Worm (Caenorhabditis elegans) whole organism, young adult: ENCODE results near the gene erl-1.

Experiments
- D2030.7 ChIP-seq: fragments of 200-800 bp; sonication (Bioruptor generic); IDR thresholded peaks from 2 replicates; pipeline ENCODE4 v1.3.6; 2022; ENCODE audit warnings: missing genetic modification reagents, missing genetic modification characterization, missing compliant biosample characterization
- F23B12.7 ChIP-seq: sonication (generic microtip); optimal IDR thresholded peaks from 2 replicates; lab custom pipeline; 2017; ENCODE audit warnings: missing genetic modification characterization, mild to moderate bottlenecking, missing compliant biosample characterization, antibody characterized with exemption, moderate library complexity; ENCODE audit not compliant: insufficient read depth
- F37B4.10 ChIP-seq: fragments of 200-800 bp; sonication (Bioruptor generic); IDR thresholded peaks from 2 replicates; pipeline ENCODE4 v1.3.6; 2022; ENCODE audit warnings: missing genetic modification characterization, missing compliant biosample characterization
- F49E8.2 ChIP-seq: sonication (generic microtip); optimal IDR thresholded peaks from 3 replicates; lab custom pipeline; 2017; ENCODE audit warnings: missing genetic modification characterization, mild to moderate bottlenecking, missing compliant biosample characterization, antibody characterized with exemption, moderate library complexity; ENCODE audit not compliant: insufficient read depth
- F55B11.4 ChIP-seq: sonication (generic microtip); optimal IDR thresholded peaks from 2 replicates; lab custom pipeline; 2016; ENCODE audit warnings: missing compliant biosample characterization, missing genetic modification characterization, borderline replicate concordance; ENCODE audit not compliant: insufficient read depth
- Y56A3A.18 ChIP-seq: fragments of 200-800 bp; sonication (Bioruptor generic); IDR thresholded peaks from 2 replicates; pipeline ENCODE4 v1.3.6; 2022; ENCODE audit warnings: missing genetic modification reagents, missing genetic modification characterization, missing compliant biosample characterization
- ZK185.1 ChIP-seq: sonication (generic microtip); optimal IDR thresholded peaks from 2 replicates; lab custom pipeline; 2016; ENCODE audit warnings: mild to moderate bottlenecking, missing genetic modification characterization, missing compliant biosample characterization; ENCODE audit not compliant: poor library complexity, severe bottlenecking
- akir-1 ChIP-seq: fragments of 200-800 bp; sonication (Bioruptor generic); optimal IDR thresholded peaks from 2 replicates; lab custom pipeline; 2018; ENCODE audit warnings: mild to moderate bottlenecking, missing genetic modification characterization, moderate library complexity, missing compliant biosample characterization
- ama-1 ChIP-seq, 3 experiments: fragments of 150-350 bp in 1 of 3; sonication (generic microtip) in 2 of 3; optimal IDR thresholded peaks; 2 replicates each; lab custom pipeline; 2014 to 2018; ENCODE audit warnings: missing biosample characterization in 2 of 3, missing genetic modification characterization in 2 of 3, missing genetic modification reagents in 2 of 3
- atf-7 ChIP-seq: sonication (generic microtip); optimal IDR thresholded peaks from 2 replicates; lab custom pipeline; 2017; ENCODE audit warnings: mild to moderate bottlenecking, missing genetic modification characterization, missing compliant biosample characterization
- cebp-1 ChIP-seq, 2 experiments: fragments of 200-800 bp in 1 of 2; sonication (Bioruptor generic) in 1 of 2; sonication (generic microtip) in 1 of 2; IDR thresholded peaks in 1 of 2; optimal IDR thresholded peaks in 1 of 2; 2 replicates each; pipeline versions ENCODE4 v1.3.6 to Lab custom; 2017 to 2022; ENCODE audit warnings: missing compliant biosample characterization in 2 of 2, missing genetic modification characterization in 2 of 2, mild to moderate bottlenecking in 1 of 2, missing genetic modification reagents in 1 of 2, moderate library complexity in 1 of 2
- efl-1 ChIP-seq: fragments of 150-350 bp; optimal IDR thresholded peaks from 2 replicates; lab custom pipeline; 2014; ENCODE audit warnings: missing biosample characterization, missing genetic modification reagents, missing genetic modification characterization
- egl-18 ChIP-seq: fragments of 200-800 bp; sonication (Bioruptor generic); IDR thresholded peaks from 2 replicates; pipeline ENCODE4 v1.3.6; 2022; ENCODE audit warnings: missing genetic modification reagents, missing genetic modification characterization, missing compliant biosample characterization
- ekl-4 ChIP-seq: fragments of 200-800 bp; sonication (Bioruptor generic); IDR thresholded peaks from 2 replicates; pipeline ENCODE4 v1.3.6; 2022; ENCODE audit warnings: missing genetic modification reagents, missing genetic modification characterization, missing compliant biosample characterization
- gei-17 ChIP-seq: fragments of 200-800 bp; sonication (Bioruptor generic); optimal IDR thresholded peaks from 2 replicates; lab custom pipeline; 2018; ENCODE audit warnings: mild to moderate bottlenecking, missing genetic modification characterization, missing compliant biosample characterization
- hsf-1 ChIP-seq: fragments of 200-800 bp; sonication (Bioruptor generic); IDR thresholded peaks from 2 replicates; pipeline ENCODE4 v1.3.6; 2022; ENCODE audit warnings: missing genetic modification reagents, missing genetic modification characterization, missing compliant biosample characterization
- lsl-1 ChIP-seq: fragments of 200-800 bp; sonication (Bioruptor generic); optimal IDR thresholded peaks from 2 replicates; lab custom pipeline; 2018; ENCODE audit warnings: mild to moderate bottlenecking, missing genetic modification characterization, moderate library complexity, missing compliant biosample characterization
- madf-10 ChIP-seq: sonication (generic microtip); optimal IDR thresholded peaks from 2 replicates; lab custom pipeline; 2016; ENCODE audit warnings: mild to moderate bottlenecking, missing genetic modification characterization, missing compliant biosample characterization
- madf-6 ChIP-seq: fragments of 200-800 bp; sonication (Bioruptor generic); IDR thresholded peaks from 2 replicates; pipeline ENCODE4 v1.3.6; 2022; ENCODE audit warnings: missing genetic modification reagents, missing genetic modification characterization, missing compliant biosample characterization
- mcd-1 ChIP-seq: fragments of 200-800 bp; sonication (Bioruptor generic); IDR thresholded peaks from 2 replicates; pipeline ENCODE4 v1.3.6; 2022; ENCODE audit warnings: missing genetic modification reagents, missing genetic modification characterization, missing compliant biosample characterization
- mel-28 ChIP-seq: sonication (generic microtip); optimal IDR thresholded peaks from 2 replicates; lab custom pipeline; 2016; ENCODE audit warnings: borderline replicate concordance, mild to moderate bottlenecking, missing genetic modification characterization, missing compliant biosample characterization
- nfya-2 ChIP-seq: fragments of 200-800 bp; sonication (Bioruptor generic); IDR thresholded peaks from 2 replicates; pipeline ENCODE4 v1.3.6; 2022; ENCODE audit warnings: missing genetic modification reagents, missing genetic modification characterization, missing compliant biosample characterization
- nfyb-1 ChIP-seq: fragments of 200-800 bp; sonication (Bioruptor generic); IDR thresholded peaks from 2 replicates; pipeline ENCODE4 v1.3.6; 2022; ENCODE audit warnings: missing genetic modification reagents, missing genetic modification characterization, missing compliant biosample characterization
- nhr-120 ChIP-seq: fragments of 200-800 bp; sonication (Bioruptor generic); IDR thresholded peaks from 2 replicates; pipeline ENCODE4 v1.3.6; 2022; ENCODE audit warnings: missing genetic modification characterization, missing compliant biosample characterization
- nhr-80 ChIP-seq: sonication (generic microtip); optimal IDR thresholded peaks from 2 replicates; lab custom pipeline; 2016; ENCODE audit warnings: missing genetic modification characterization, missing compliant biosample characterization
- pha-4 ChIP-seq: fragments of 150-350 bp; sonication (generic microtip); optimal IDR thresholded peaks from 2 replicates; lab custom pipeline; 2014; ENCODE audit warnings: missing biosample characterization, missing genetic modification reagents, missing genetic modification characterization
- sdz-38 ChIP-seq: sonication (generic microtip); optimal IDR thresholded peaks from 2 replicates; lab custom pipeline; 2016; ENCODE audit warnings: missing genotype, missing genetic modification characterization, missing compliant biosample characterization
- somi-1 ChIP-seq: fragments of 200-800 bp; sonication (Bioruptor generic); optimal IDR thresholded peaks from 2 replicates; lab custom pipeline; 2018; ENCODE audit warnings: mild to moderate bottlenecking, missing genetic modification characterization, missing compliant biosample characterization
- sptf-2 ChIP-seq: fragments of 200-800 bp; sonication (Bioruptor generic); optimal IDR thresholded peaks from 2 replicates; lab custom pipeline; 2018; ENCODE audit warnings: mild to moderate bottlenecking, missing genetic modification characterization, missing compliant biosample characterization
- tbp1 ChIP-seq: fragments of 200-800 bp; sonication (Bioruptor generic); optimal IDR thresholded peaks from 2 replicates; lab custom pipeline; 2018; ENCODE audit warnings: mild to moderate bottlenecking, missing genetic modification characterization, missing compliant biosample characterization
- tlf-1 ChIP-seq: fragments of 200-800 bp; sonication (Bioruptor generic); optimal IDR thresholded peaks from 2 replicates; lab custom pipeline; 2018; ENCODE audit warnings: mild to moderate bottlenecking, missing genetic modification characterization, missing compliant biosample characterization
- unc-62 ChIP-seq: fragments of 150-350 bp; optimal IDR thresholded peaks from 2 replicates; lab custom pipeline; 2014; ENCODE audit warnings: missing biosample characterization, missing genetic modification reagents, missing genetic modification characterization
- xnd-1 ChIP-seq: sonication (generic microtip); optimal IDR thresholded peaks from 2 replicates; lab custom pipeline; 2016; ENCODE audit warnings: missing genotype, missing genetic modification reagents, missing genetic modification characterization, missing compliant biosample characterization
- ztf-25 ChIP-seq: fragments of 200-800 bp; sonication (Bioruptor generic); IDR thresholded peaks from 2 replicates; pipeline ENCODE4 v1.3.6; 2022; ENCODE audit warnings: missing genetic modification reagents, missing genetic modification characterization, missing compliant biosample characterization
- ztf-6 ChIP-seq: fragments of 200-800 bp; sonication (Bioruptor generic); IDR thresholded peaks from 2 replicates; pipeline ENCODE4 v1.3.6; 2022; ENCODE audit warnings: missing genetic modification reagents, missing genetic modification characterization, missing compliant biosample characterization

erl-1 gene

ce11 chrIV:12301161-12301560 is 13.4 kb downstream of the erl-1 start, which contains the start of gene oac-59 (continued):
- no peak for TF ChIP-seq madf-6 (GFP tag; lab: Robert Waterston, UW)
- no peak for TF ChIP-seq tlf-1 (GFP tag; lab: Kevin White, UChicago)
- TF ChIP-seq xnd-1 (tag; lab: Kevin White, UChicago) = no peak

- TF ChIP-seq somi-1 (GFP tag; lab: Kevin White, UChicago) (no peak), mel-28 (tag; lab: Kevin White, UChicago) (no peak), gei-17 (GFP tag; lab: Kevin White, UChicago) (no peak), nhr-80 (tag; lab: Kevin White, UChicago) (peak; percentile 66), cebp-1 (GFP tag; IDR thresholded peaks at IDR 0.05; lab: Robert Waterston, UW) (no peak), cebp-1 (tag; optimal IDR thresholded peaks at IDR 0.05; lab: Kevin White, UChicago) (peak; percentile 59), nhr-120 (no peak), hsf-1 (GFP tag; lab: Robert Waterston, UW) (no peak), nfya-2 (no peak)
- TF ChIP-seq, all 124 proteins: peak for 2
Measured at ce11 chrIV:12302885-12303284, 15.2 kb downstream of the erl-1 start.

DNA sequence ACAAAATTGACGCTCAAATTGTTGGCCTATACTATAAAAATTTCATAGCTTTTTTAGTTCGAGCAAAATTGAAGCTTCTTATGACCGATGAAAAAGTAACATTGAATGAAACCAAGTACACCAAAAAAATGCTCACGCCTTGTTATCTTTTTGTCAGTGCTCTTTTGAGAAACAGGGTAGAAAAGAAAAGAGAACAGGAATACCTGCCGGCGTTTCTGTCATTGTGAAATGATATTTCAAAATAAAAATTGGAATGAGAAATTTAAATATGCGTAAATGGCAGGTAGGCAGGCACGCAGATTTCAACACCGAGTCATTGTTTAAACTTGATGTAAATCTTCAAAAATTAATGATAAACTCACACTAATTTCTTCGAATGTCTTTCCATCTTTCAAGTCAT is 17.0 kb downstream of the erl-1 start:
- TF ChIP-seq ztf-25 (no peak), D2030.7 (no peak), F55B11.4 (no peak), ekl-4 (GFP tag; lab: Robert Waterston, UW) (no peak), gei-17 (GFP tag; lab: Kevin White, UChicago) (no peak), akir-1 (no peak), egl-18 (no peak), cebp-1 (GFP tag; IDR thresholded peaks at IDR 0.05; lab: Robert Waterston, UW) (peak; percentile 53; the same call in 1 of the 2 replicates), cebp-1 (tag; optimal IDR thresholded peaks at IDR 0.05; lab: Kevin White, UChicago) (peak; percentile 76), nhr-80 (tag; lab: Kevin White, UChicago) (peak; percentile 71), somi-1 (GFP tag; lab: Kevin White, UChicago) (no peak), sptf-2 (GFP tag; lab: Kevin White, UChicago) (no peak), F23B12.7 (no peak), Y56A3A.18 (GFP tag; lab: Robert Waterston, UW) (no peak), sdz-38 (no peak), ama-1 (optimal IDR thresholded peaks at IDR 0.05; lab: Kevin White, UChicago) (no peak), ama-1 (GFP tag; optimal IDR thresholded peaks at IDR 0.05; lab: Kevin White, UChicago) (no peak)
- TF ChIP-seq, all 124 proteins: peak for 2

DNA sequence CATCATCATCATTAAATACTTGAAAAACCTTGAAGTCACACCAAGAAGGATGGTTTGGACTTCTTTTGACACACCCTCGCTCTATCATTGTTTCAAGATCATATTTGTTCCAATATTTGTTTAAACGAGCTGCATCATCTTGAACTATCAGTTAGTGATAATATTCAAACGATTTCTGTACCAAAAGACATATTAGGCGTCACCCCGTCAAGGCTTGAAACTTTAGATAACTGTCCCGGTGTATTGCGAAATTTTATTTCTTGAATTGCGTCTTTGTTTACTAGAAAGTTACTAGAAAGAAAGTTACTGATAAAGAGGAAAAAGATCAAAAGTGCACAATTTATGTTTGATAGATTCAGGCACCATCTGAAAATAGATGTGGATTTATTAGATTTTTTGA is 18.2 kb downstream of the erl-1 start:
- TF ChIP-seq unc-62 (GFP tag; lab: Kevin White, UChicago) = peak; percentile 52
- 0 out of 2 replicates have a peak, but pooled peaks have one; percentile 26 for TF ChIP-seq nfyb-1 (GFP tag; lab: Robert Waterston, UW)
- TF ChIP-seq madf-10 (tag; lab: Kevin White, UChicago) = no peak
- peak; percentile 93 for TF ChIP-seq cebp-1 (GFP tag; IDR thresholded peaks at IDR 0.05; lab: Robert Waterston, UW)
- TF ChIP-seq cebp-1 (tag; optimal IDR thresholded peaks at IDR 0.05; lab: Kevin White, UChicago) = peak; percentile 95
- TF ChIP-seq atf-7 = no peak
- peak; percentile 79 for TF ChIP-seq nhr-80 (tag; lab: Kevin White, UChicago)
- peak; percentile 29 for TF ChIP-seq pha-4
- no peak for TF ChIP-seq lsl-1 (GFP tag; lab: Kevin White, UChicago)

- TF ChIP-seq efl-1 (GFP tag; lab: Kevin White, UChicago) (no peak), madf-6 (GFP tag; lab: Robert Waterston, UW) (no peak), ztf-25 (no peak), tbp1 (no peak), egl-18 (no peak), F49E8.2 (tag; lab: Kevin White, UChicago) (no peak), ztf-6 (GFP tag; lab: Robert Waterston, UW) (no peak), ZK185.1 (tag; lab: Kevin White, UChicago) (no peak), mcd-1 (GFP tag; lab: Robert Waterston, UW) (no peak), D2030.7 (no peak), F37B4.10 (GFP tag; lab: Robert Waterston, UW) (no peak), gei-17 (GFP tag; lab: Kevin White, UChicago) (no peak)
- TF ChIP-seq, all 124 proteins: peak for 0
Measured at ce11 chrIV:12307720-12308119, 20.0 kb downstream of the erl-1 start, which contains the start of gene oac-57. oac-57 (minus strand) TSS chrIV:12307820.
